Worm (Caenorhabditis elegans): ENCODE results near the gene C14A11.2.

- TF ChIP-seq pes-1 (GFP tag; IDR thresholded peaks at IDR 0.05) (no peak), flt-1 (GFP tag; IDR thresholded peaks at IDR 0.05) (no peak), aly-1 (tag; optimal IDR thresholded peaks at IDR 0.05) (no peak), ama-1 (optimal IDR thresholded peaks at IDR 0.05) (no peak)
These were observed 39.2 kb upstream of the C14A11.2 start, which contains the start of gene unc-2 for ce11 chrX:2763476-2764268.

All from whole organism, early embryonic.